Worm (Caenorhabditis elegans): ENCODE measurements around the gene Y73C8C.3.
A peak's percentile ranks its signal among the peaks of the same experiment; 100 is the strongest.

The Y73C8C.3 gene

ce11 chrV:3163143-3163542 is 48.1 kb downstream of the Y73C8C.3 start (continued):
- no peak for TF ChIP-seq F57C9.4 (tag; optimal IDR thresholded peaks at IDR 0.05)
- 0 out of 2 replicates have a peak, but pooled peaks have one; percentile 23 for TF ChIP-seq egl-44 (GFP tag; IDR thresholded peaks at IDR 0.05)
- no peak for TF ChIP-seq fkh-3 (tag; optimal IDR thresholded peaks at IDR 0.05)
- TF ChIP-seq snpc-3.4 (tag; optimal IDR thresholded peaks at IDR 0.05) = peak; percentile 1
- TF ChIP-seq F10E7.11 (tag; optimal IDR thresholded peaks at IDR 0.05) = no peak
- TF ChIP-seq madf-6 (GFP tag; IDR thresholded peaks at IDR 0.05) = peak; percentile 56; the same call in 1 of the 2 replicates
- TF ChIP-seq somi-1 (GFP tag; optimal IDR thresholded peaks at IDR 0.05) = no peak
- TF ChIP-seq rpc-1 (optimal IDR thresholded peaks at IDR 0.05) = peak; percentile 71
- peak; percentile 95 for TF ChIP-seq rpc-1 (tag; optimal IDR thresholded peaks at IDR 0.05)
- TF ChIP-seq mxl-1 (tag; optimal IDR thresholded peaks at IDR 0.05) = peak; percentile 47
- TF ChIP-seq zim-3 (tag; optimal IDR thresholded peaks at IDR 0.05) = peak; percentile 22
- TF ChIP-seq C06A6.2 (GFP tag; conservative IDR thresholded peaks at IDR 0.05) = no peak
- TF ChIP-seq zfh-2 (GFP tag; conservative IDR thresholded peaks at IDR 0.05) = no peak
- no peak for TF ChIP-seq gei-17 (GFP tag; optimal IDR thresholded peaks at IDR 0.05)
- peak; percentile 5 for TF ChIP-seq xnd-1 (tag; optimal IDR thresholded peaks at IDR 0.05)
- TF ChIP-seq attf-5 (GFP tag; optimal IDR thresholded peaks at IDR 0.05) = peak; percentile 29
- TF ChIP-seq B0336.3 (GFP tag; IDR thresholded peaks at IDR 0.05) = no peak
- TF ChIP-seq snpc-4 (GFP tag; optimal IDR thresholded peaks at IDR 0.05) = peak; percentile 69
- peak in 1 of 4 experiments; percentile 59 for TF ChIP-seq snpc-4 (tag; optimal IDR thresholded peaks at IDR 0.05)
- TF ChIP-seq hmg-20 (GFP tag; IDR thresholded peaks at IDR 0.05) = 0 out of 2 replicates have a peak, but pooled peaks have one; percentile 6
- peak; percentile 27; the same call in 1 of the 2 replicates for TF ChIP-seq F33H1.4 (GFP tag; IDR thresholded peaks at IDR 0.05)
- peak; percentile 52 for TF ChIP-seq lin-54 (GFP tag; optimal IDR thresholded peaks at IDR 0.05)
- TF ChIP-seq mel-28 (tag; optimal IDR thresholded peaks at IDR 0.05; ENCODE audit: borderline replicate concordance) = no peak
- TF ChIP-seq D2030.7 (GFP tag; IDR thresholded peaks at IDR 0.05) = peak; percentile 63
- TF ChIP-seq ztf-18 (tag; optimal IDR thresholded peaks at IDR 0.05) = peak; percentile 30
- no peak for TF ChIP-seq F23B12.7 (tag; optimal IDR thresholded peaks at IDR 0.05; ENCODE audit: insufficient read depth)
- no peak for TF ChIP-seq unc-62 (GFP tag; optimal IDR thresholded peaks at IDR 0.05)
- TF ChIP-seq dox-1 (GFP tag; IDR thresholded peaks at IDR 0.05) = peak; percentile 59; the same call in 1 of the 2 replicates
- TF ChIP-seq lsy-27 (tag; optimal IDR thresholded peaks at IDR 0.05; ENCODE audit: borderline replicate concordance, insufficient read depth) = no peak
- no peak for TF ChIP-seq cebp-2 (GFP tag; IDR thresholded peaks at IDR 0.05)
- TF ChIP-seq nhr-179 (tag; optimal IDR thresholded peaks at IDR 0.05) = no peak
- peak; percentile 66 for TF ChIP-seq rcor-1 (GFP tag; IDR thresholded peaks at IDR 0.05)
- no peak for TF ChIP-seq ekl-4 (GFP tag; IDR thresholded peaks at IDR 0.05)
- TF ChIP-seq nhr-27 (tag; optimal IDR thresholded peaks at IDR 0.05) = no peak
- TF ChIP-seq tbp1 (GFP tag; optimal IDR thresholded peaks at IDR 0.05) = peak; percentile 82
- TF ChIP-seq ztf-25 (GFP tag; IDR thresholded peaks at IDR 0.05) = no peak
- TF ChIP-seq hmg-1.2 (GFP tag; IDR thresholded peaks at IDR 0.05) = 0 out of 2 replicates have a peak, but pooled peaks have one; percentile 41
- TF ChIP-seq madf-3 (GFP tag; IDR thresholded peaks at IDR 0.05) = no peak
- TF ChIP-seq chd-7 (tag; optimal IDR thresholded peaks at IDR 0.05) = peak; percentile 56
- TF ChIP-seq rec-8 (tag; optimal IDR thresholded peaks at IDR 0.05) = peak in 1 of 2 experiments; percentile 64
- peak; percentile 27; the same call in 1 of the 2 replicates for TF ChIP-seq madf-8 (GFP tag; conservative IDR thresholded peaks at IDR 0.05)
- no peak for TF ChIP-seq nfya-2 (GFP tag; IDR thresholded peaks at IDR 0.05)
- TF ChIP-seq madf-10 (tag; optimal IDR thresholded peaks at IDR 0.05) = peak; percentile 2
- no peak for TF ChIP-seq ceh-27 (GFP tag; optimal IDR thresholded peaks at IDR 0.05)
- no peak for TF ChIP-seq Y67H2A.10 (GFP tag; conservative IDR thresholded peaks at IDR 0.05)
- TF ChIP-seq nhr-120 (GFP tag; IDR thresholded peaks at IDR 0.05) = no peak
- no peak for TF ChIP-seq ccch-3 (GFP tag; optimal IDR thresholded peaks at IDR 0.05)
- TF ChIP-seq athp-1 (tag; optimal IDR thresholded peaks at IDR 0.05) = peak; percentile 48
